Worm (Caenorhabditis elegans) whole organism, L1 larva: ENCODE results near the gene fbxc-19.

Source experiments
- C16A3.4 ChIP-seq: fragments of 150-350 bp; optimal IDR thresholded peaks from 2 replicates; lab custom pipeline; 2014; ENCODE audit warnings: missing biosample characterization, missing genetic modification characterization
- C34B4.2 ChIP-seq: sonication (generic microtip); optimal IDR thresholded peaks from 2 replicates; lab custom pipeline; 2017; ENCODE audit warnings: mild to moderate bottlenecking, missing genetic modification characterization, missing compliant biosample characterization
- F16B12.6 ChIP-seq: fragments of 150-350 bp; optimal IDR thresholded peaks from 2 replicates; lab custom pipeline; 2014; ENCODE audit warnings: missing biosample characterization, missing genetic modification characterization
- aly-2 ChIP-seq: fragments of 150-350 bp; optimal IDR thresholded peaks from 2 replicates; lab custom pipeline; 2014; ENCODE audit warnings: missing biosample characterization, missing genetic modification characterization
- ama-1 ChIP-seq: fragments of 150-350 bp; optimal IDR thresholded peaks from 2 replicates; lab custom pipeline; 2014
- ceh-8 ChIP-seq: fragments of 200-800 bp; sonication (Bioruptor generic); optimal IDR thresholded peaks from 2 replicates; lab custom pipeline; 2018; ENCODE audit warnings: mild to moderate bottlenecking, missing genetic modification characterization, moderate library complexity, missing compliant biosample characterization
- ces-1 ChIP-seq: fragments of 150-350 bp; optimal IDR thresholded peaks from 2 replicates; lab custom pipeline; 2014; ENCODE audit warnings: missing biosample characterization, missing genetic modification reagents, missing genetic modification characterization
- dsc-1 ChIP-seq: sonication (generic microtip); optimal IDR thresholded peaks from 2 replicates; lab custom pipeline; 2016; ENCODE audit warnings: mild to moderate bottlenecking, missing genetic modification characterization, missing compliant biosample characterization
- elt-2 ChIP-seq: sonication (generic microtip); optimal IDR thresholded peaks from 2 replicates; lab custom pipeline; 2016; ENCODE audit warnings: missing genetic modification characterization, mild to moderate bottlenecking, inconsistent platforms, missing compliant biosample characterization, missing genetic modification reagents
- fkh-10 ChIP-seq: sonication (generic microtip); optimal IDR thresholded peaks from 2 replicates; lab custom pipeline; 2017; ENCODE audit warnings: missing biosample characterization, missing genetic modification reagents, missing genetic modification characterization
- fkh-4 ChIP-seq: sonication (generic microtip); optimal IDR thresholded peaks from 2 replicates; lab custom pipeline; 2016; ENCODE audit warnings: missing compliant biosample characterization, missing genetic modification characterization, borderline replicate concordance
- fkh-8 ChIP-seq: sonication (generic microtip); optimal IDR thresholded peaks from 2 replicates; lab custom pipeline; 2016; ENCODE audit warnings: mild to moderate bottlenecking, missing genetic modification characterization, missing compliant biosample characterization
- fos-1 ChIP-seq: fragments of 150-350 bp; optimal IDR thresholded peaks from 2 replicates; lab custom pipeline; 2014; ENCODE audit warnings: missing biosample characterization, missing genetic modification characterization
- hlh-17 ChIP-seq: fragments of 200-800 bp; sonication (Bioruptor generic); optimal IDR thresholded peaks from 2 replicates; lab custom pipeline; 2018; ENCODE audit warnings: missing genetic modification characterization, mild to moderate bottlenecking, missing compliant biosample characterization, moderate library complexity, borderline replicate concordance
- hlh-4 ChIP-seq: sonication (generic microtip); optimal IDR thresholded peaks from 2 replicates; lab custom pipeline; 2016; ENCODE audit warnings: mild to moderate bottlenecking, missing genetic modification characterization, missing compliant biosample characterization
- lin-35 ChIP-seq, 2 experiments: fragments of 150-350 bp; optimal IDR thresholded peaks; 2 replicates each; lab custom pipeline; 2014; ENCODE audit warnings: missing biosample characterization in 2 of 2, missing genetic modification characterization in 2 of 2, missing genetic modification reagents in 2 of 2
- lir-3 ChIP-seq: sonication (generic microtip); optimal IDR thresholded peaks from 2 replicates; lab custom pipeline; 2016; ENCODE audit warnings: mild to moderate bottlenecking, missing genetic modification characterization, moderate library complexity, missing compliant biosample characterization; ENCODE audit not compliant: poor library complexity
- mab-9 ChIP-seq: fragments of 200-800 bp; sonication (Bioruptor generic); IDR thresholded peaks from 2 replicates; pipeline ENCODE4 v1.3.6; 2022; ENCODE audit warnings: missing genetic modification reagents, missing genetic modification characterization, missing compliant biosample characterization
- mef-2 ChIP-seq: fragments of 150-350 bp; optimal IDR thresholded peaks from 2 replicates; lab custom pipeline; 2014; ENCODE audit warnings: missing biosample characterization, missing genetic modification characterization
- nhr-11 ChIP-seq: fragments of 150-350 bp; optimal IDR thresholded peaks from 2 replicates; lab custom pipeline; 2014; ENCODE audit warnings: missing biosample characterization, missing genetic modification characterization
- nhr-12 ChIP-seq: sonication (generic microtip); optimal IDR thresholded peaks from 2 replicates; lab custom pipeline; 2017; ENCODE audit warnings: missing biosample characterization, missing genetic modification characterization
- nhr-19 ChIP-seq: fragments of 200-800 bp; sonication (Bioruptor generic); conservative IDR thresholded peaks from 2 replicates; pipeline ENCODE4 v1.3.6; 2022; ENCODE audit warnings: missing genetic modification characterization, missing compliant biosample characterization
- nhr-20 ChIP-seq: sonication (generic microtip); optimal IDR thresholded peaks from 2 replicates; lab custom pipeline; 2016; ENCODE audit warnings: mild to moderate bottlenecking, missing genetic modification characterization, missing compliant biosample characterization
- nhr-237 ChIP-seq: fragments of 150-350 bp; optimal IDR thresholded peaks from 2 replicates; lab custom pipeline; 2014; ENCODE audit warnings: missing biosample characterization, missing genetic modification characterization
- nhr-28 ChIP-seq: fragments of 150-350 bp; optimal IDR thresholded peaks from 2 replicates; lab custom pipeline; 2014; ENCODE audit warnings: missing biosample characterization, missing genetic modification characterization
- nhr-71 ChIP-seq: sonication (generic microtip); optimal IDR thresholded peaks from 2 replicates; lab custom pipeline; 2016; ENCODE audit warnings: mild to moderate bottlenecking, missing genetic modification characterization, moderate library complexity, missing compliant biosample characterization
- nhr-76 ChIP-seq: sonication (generic microtip); optimal IDR thresholded peaks from 2 replicates; lab custom pipeline; 2017; ENCODE audit warnings: missing biosample characterization, missing genetic modification characterization
- nhr-77 ChIP-seq: fragments of 150-350 bp; optimal IDR thresholded peaks from 2 replicates; lab custom pipeline; 2014; ENCODE audit warnings: missing biosample characterization, missing genetic modification characterization
- nhr-90 ChIP-seq: sonication (generic microtip); optimal IDR thresholded peaks from 2 replicates; lab custom pipeline; 2016; ENCODE audit warnings: mild to moderate bottlenecking, missing genetic modification characterization, missing compliant biosample characterization; ENCODE audit not compliant: poor library complexity
- pag-3 ChIP-seq: sonication (generic microtip); optimal IDR thresholded peaks from 2 replicates; lab custom pipeline; 2017; ENCODE audit warnings: missing genetic modification characterization, mild to moderate bottlenecking, missing compliant biosample characterization, antibody characterized with exemption, borderline replicate concordance; ENCODE audit not compliant: insufficient read depth
- rnt-1 ChIP-seq: sonication (generic microtip); optimal IDR thresholded peaks from 2 replicates; lab custom pipeline; 2016; ENCODE audit warnings: mild to moderate bottlenecking, missing genetic modification characterization, moderate library complexity, missing compliant biosample characterization
- sptf-1 ChIP-seq: fragments of 150-350 bp; optimal IDR thresholded peaks from 2 replicates; lab custom pipeline; 2014; ENCODE audit warnings: missing biosample characterization, missing genetic modification characterization
- sup-37 ChIP-seq: fragments of 200-800 bp; sonication (Bioruptor generic); optimal IDR thresholded peaks from 2 replicates; lab custom pipeline; 2018; ENCODE audit warnings: mild to moderate bottlenecking, missing genetic modification characterization, missing compliant biosample characterization
- swsn-7 ChIP-seq: sonication (generic microtip); optimal IDR thresholded peaks from 2 replicates; lab custom pipeline; 2016; ENCODE audit warnings: missing genetic modification characterization, missing compliant biosample characterization
- tlp-1 ChIP-seq: fragments of 150-350 bp; optimal IDR thresholded peaks from 2 replicates; lab custom pipeline; 2014; ENCODE audit warnings: missing biosample characterization, missing genetic modification characterization
- unc-130 ChIP-seq: fragments of 150-350 bp; optimal IDR thresholded peaks from 2 replicates; lab custom pipeline; 2017; ENCODE audit warnings: missing biosample characterization, missing genetic modification characterization, inconsistent platforms
- unc-30 ChIP-seq: sonication (generic microtip); optimal IDR thresholded peaks from 2 replicates; lab custom pipeline; 2017; ENCODE audit warnings: missing biosample characterization, missing genetic modification characterization
- unc-62 ChIP-seq: fragments of 150-350 bp; optimal IDR thresholded peaks from 2 replicates; lab custom pipeline; 2014; ENCODE audit warnings: missing biosample characterization, missing genetic modification reagents, missing genetic modification characterization
- unc-98 ChIP-seq: fragments of 200-800 bp; sonication (Bioruptor generic); IDR thresholded peaks from 2 replicates; pipeline ENCODE4 v1.3.6; 2022; ENCODE audit warnings: missing genetic modification characterization, missing compliant biosample characterization
- zag-1 ChIP-seq: fragments of 150-350 bp; optimal IDR thresholded peaks from 2 replicates; lab custom pipeline; 2014; ENCODE audit warnings: missing biosample characterization, missing genetic modification characterization
- ztf-11 ChIP-seq, 2 experiments: sonication (generic microtip); optimal IDR thresholded peaks; 2 replicates each; lab custom pipeline; 2016 to 2017; ENCODE audit warnings: missing genetic modification characterization in 2 of 2, missing biosample characterization in 1 of 2, missing compliant biosample characterization in 1 of 2

The fbxc-19 gene

DNA sequence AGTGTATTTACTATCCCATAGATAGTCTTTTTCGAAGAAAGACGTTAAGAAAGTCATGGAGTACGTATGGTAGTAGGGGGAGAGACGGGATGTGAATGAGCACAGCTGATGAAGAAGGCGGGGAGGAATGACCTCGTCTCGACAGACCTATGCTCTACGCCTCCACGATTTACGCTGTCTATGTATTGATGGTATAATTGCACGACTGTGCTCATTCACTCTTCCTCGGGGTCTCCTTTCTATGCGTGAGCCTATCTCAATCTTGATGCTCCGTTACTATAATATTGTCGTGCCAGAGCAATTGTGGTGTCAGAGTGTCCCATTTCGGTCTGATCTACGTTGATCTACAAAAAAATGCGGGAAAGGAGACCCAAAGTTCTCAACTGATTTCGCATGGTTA is 34.1 kb upstream of the fbxc-19 start, which contains the start of gene C08F1.10:
C08F1.10 (minus strand) TSS at position 101 of the 400 bp plus-strand sequence.
- TF ChIP-seq zag-1 (tag; lab: Kevin White, UChicago) (no peak), sup-37 (GFP tag; lab: Kevin White, UChicago) (no peak), sptf-1 (tag; lab: Kevin White, UChicago) (no peak), unc-130 (tag; lab: Kevin White, UChicago) (no peak), nhr-90 (no peak), tlp-1 (tag; lab: Kevin White, UChicago) (no peak), ces-1 (GFP tag; lab: Kevin White, UChicago) (no peak), nhr-237 (no peak), ceh-8 (no peak), hlh-17 (GFP tag; lab: Kevin White, UChicago) (no peak), mef-2 (tag; lab: Kevin White, UChicago) (no peak), nhr-20 (tag; lab: Kevin White, UChicago) (no peak), fkh-8 (no peak), dsc-1 (no peak)

DNA sequence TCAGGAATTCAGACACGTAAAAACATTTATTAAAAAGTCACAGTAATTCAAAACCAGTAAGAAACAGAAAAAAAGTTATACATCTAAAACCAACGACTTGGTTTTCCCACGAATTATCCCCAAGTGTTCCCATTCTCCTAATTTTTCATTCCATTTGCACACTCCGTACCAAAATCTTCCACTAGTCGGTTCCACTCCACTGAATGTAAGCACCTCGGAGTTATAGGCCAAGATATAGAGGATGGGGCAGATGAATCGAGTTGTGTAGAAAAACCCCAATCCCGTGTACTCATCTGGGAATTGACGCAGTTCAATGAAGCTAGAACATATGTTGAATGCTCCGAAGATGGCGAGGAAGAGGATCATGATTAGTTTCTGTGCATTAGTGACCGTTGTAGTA is 33.1 kb upstream of the fbxc-19 start:
- TF ChIP-seq pag-3 (no peak), mab-9 (GFP tag; lab: Robert Waterston, UW) (no peak), fkh-8 (no peak), lir-3 (no peak), aly-2 (tag; lab: Kevin White, UChicago) (no peak), C34B4.2 (tag; lab: Kevin White, UChicago) (no peak), nhr-77 (no peak), hlh-4 (tag; lab: Kevin White, UChicago) (no peak), sptf-1 (tag; lab: Kevin White, UChicago) (no peak), nhr-28 (no peak), nhr-12 (tag; lab: Kevin White, UChicago) (no peak), F16B12.6 (tag; lab: Kevin White, UChicago) (no peak), ama-1 (lab: Kevin White, UChicago) (no peak), lin-35 (GFP tag; optimal IDR thresholded peaks at IDR 0.05; lab: Kevin White, UChicago) (no peak), rnt-1 (tag; lab: Kevin White, UChicago) (no peak), nhr-11 (tag; lab: Kevin White, UChicago) (no peak), swsn-7 (no peak), unc-62 (GFP tag; lab: Kevin White, UChicago) (no peak), fkh-10 (GFP tag; lab: Kevin White, UChicago) (no peak), elt-2 (no peak)
- TF ChIP-seq, all 84 proteins: peak for 0

DNA sequence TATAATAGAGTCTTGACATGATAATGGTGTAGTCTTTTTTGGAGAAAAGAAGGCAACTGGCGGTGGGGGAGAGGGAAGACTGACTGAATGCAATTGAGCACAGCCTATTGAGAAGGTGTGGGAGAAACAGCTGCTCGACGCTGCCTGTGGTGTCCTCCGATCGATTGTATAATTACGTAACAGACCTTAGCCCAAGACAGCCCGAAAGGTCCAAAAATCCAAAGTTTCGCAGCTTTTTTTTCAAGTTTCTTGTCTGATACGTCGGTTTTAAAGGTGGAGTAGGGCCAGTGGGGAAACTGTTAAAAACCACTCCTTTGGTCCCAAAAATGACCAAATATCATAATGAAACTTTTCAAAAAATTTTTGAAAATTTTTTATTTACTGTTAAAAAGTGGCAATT is 32.2 kb upstream of the fbxc-19 start, which contains the start of the genes C08F1.6 and fbxb-13:
C08F1.6 (minus strand) TSS at position 101 of the 400 bp plus-strand sequence.
fbxb-13 (plus strand) TSS at position 191 of the 400 bp plus-strand sequence.
- TF ChIP-seq C16A3.4 (tag; lab: Kevin White, UChicago), result no peak
- TF ChIP-seq ztf-11 (tag; optimal IDR thresholded peaks at IDR 0.05; lab: Kevin White, UChicago), result no peak
- TF ChIP-seq nhr-71 (tag; lab: Kevin White, UChicago), result no peak
- TF ChIP-seq nhr-76, result no peak
- no peak for TF ChIP-seq aly-2 (tag; lab: Kevin White, UChicago)
- TF ChIP-seq nhr-12 (tag; lab: Kevin White, UChicago), result no peak
- TF ChIP-seq unc-30 (tag; lab: Kevin White, UChicago), result no peak
- no peak for TF ChIP-seq sptf-1 (tag; lab: Kevin White, UChicago)
- no peak for TF ChIP-seq unc-98 (GFP tag; lab: Robert Waterston, UW)
- no peak for TF ChIP-seq fos-1 (tag; lab: Kevin White, UChicago)
- TF ChIP-seq nhr-19 (GFP tag; lab: Robert Waterston, UW), result no peak
- TF ChIP-seq fkh-4 (tag; lab: Kevin White, UChicago), result no peak
- no peak for TF ChIP-seq nhr-11 (tag; lab: Kevin White, UChicago)
- no peak for TF ChIP-seq hlh-17 (GFP tag; lab: Kevin White, UChicago)
